Worm (Caenorhabditis elegans) whole organism, mixed stage, embryonic: ENCODE results near the gene irg-8.

Source experiments
- drap-1 ChIP-seq: fragments of 200-800 bp; sonication (Bioruptor generic); optimal IDR thresholded peaks from 3 replicates; lab custom pipeline; 2018; ENCODE audit warnings: mild to moderate bottlenecking, missing genetic modification characterization, missing compliant biosample characterization
- elt-1 ChIP-seq: sonication (generic microtip); optimal IDR thresholded peaks from 2 replicates; lab custom pipeline; 2017; ENCODE audit warnings: missing genetic modification characterization, mild to moderate bottlenecking, missing compliant biosample characterization, antibody characterized with exemption, moderate library complexity, borderline replicate concordance; ENCODE audit not compliant: insufficient read depth
- lsy-2 ChIP-seq: fragments of 150-350 bp; optimal IDR thresholded peaks from 2 replicates; lab custom pipeline; 2014; ENCODE audit warnings: missing biosample characterization, missing genetic modification characterization
- nhr-28 ChIP-seq: fragments of 150-350 bp; optimal IDR thresholded peaks from 2 replicates; lab custom pipeline; 2014; ENCODE audit warnings: missing biosample characterization, missing genetic modification characterization
- nhr-76 ChIP-seq: sonication (generic microtip); optimal IDR thresholded peaks from 2 replicates; lab custom pipeline; 2017; ENCODE audit warnings: missing biosample characterization, missing genetic modification characterization
- unc-39 ChIP-seq: fragments of 150-350 bp; optimal IDR thresholded peaks from 2 replicates; lab custom pipeline; 2014; ENCODE audit warnings: missing biosample characterization, missing genetic modification characterization

- TF ChIP-seq nhr-76 (tag; lab: Kevin White, UChicago) (no peak), lsy-2 (tag; lab: Kevin White, UChicago) (no peak), nhr-28 (tag; lab: Kevin White, UChicago) (no peak), drap-1 (GFP tag; lab: Kevin White, UChicago) (no peak), elt-1 (tag; lab: Kevin White, UChicago) (no peak), unc-39 (tag; lab: Kevin White, UChicago) (no peak)
Measured at ce11 chrV:415072-415471, 2.4 kb downstream of the irg-8 start.
